Worm (Caenorhabditis elegans) whole organism, late embryonic: ENCODE measurements around the gene twk-23.

Source experiments
- K09A11.1 ChIP-seq: sonication (generic microtip); optimal IDR thresholded peaks from 2 replicates; lab custom pipeline; 2017; ENCODE audit warnings: antibody characterized with exemption, mild to moderate bottlenecking, missing genetic modification characterization, missing compliant biosample characterization; ENCODE audit not compliant: insufficient read depth
- ama-1 ChIP-seq: fragments of 150-350 bp; optimal IDR thresholded peaks from 2 replicates; lab custom pipeline; 2014
- ceh-31 ChIP-seq: sonication (generic microtip); optimal IDR thresholded peaks from 2 replicates; lab custom pipeline; 2016; ENCODE audit warnings: missing genetic modification characterization, missing compliant biosample characterization
- dve-1 ChIP-seq: sonication (generic microtip); optimal IDR thresholded peaks from 2 replicates; lab custom pipeline; 2017; ENCODE audit warnings: antibody characterized with exemption, mild to moderate bottlenecking, missing genetic modification characterization, missing compliant biosample characterization
- ets-4 ChIP-seq: sonication (generic microtip); optimal IDR thresholded peaks from 2 replicates; lab custom pipeline; 2016; ENCODE audit warnings: missing genetic modification characterization, missing compliant biosample characterization
- lin-11 ChIP-seq: fragments of 200-800 bp; sonication (Bioruptor generic); optimal IDR thresholded peaks from 2 replicates; lab custom pipeline; 2018; ENCODE audit warnings: mild to moderate bottlenecking, missing genetic modification characterization, missing compliant biosample characterization
- pha-4 ChIP-seq: fragments of 150-350 bp; optimal IDR thresholded peaks from 2 replicates; lab custom pipeline; 2018; ENCODE audit warnings: missing biosample characterization, missing genetic modification reagents, missing genetic modification characterization
- pqm-1 ChIP-seq: sonication (generic microtip); optimal IDR thresholded peaks from 2 replicates; lab custom pipeline; 2016; ENCODE audit warnings: missing genetic modification characterization, missing compliant biosample characterization
- ref-2 ChIP-seq: sonication (generic microtip); optimal IDR thresholded peaks from 2 replicates; lab custom pipeline; 2016; ENCODE audit warnings: missing genetic modification characterization, missing compliant biosample characterization
- tbx-2 ChIP-seq: sonication (generic microtip); optimal IDR thresholded peaks from 2 replicates; lab custom pipeline; 2016; ENCODE audit warnings: missing genetic modification characterization, missing compliant biosample characterization

DNA sequence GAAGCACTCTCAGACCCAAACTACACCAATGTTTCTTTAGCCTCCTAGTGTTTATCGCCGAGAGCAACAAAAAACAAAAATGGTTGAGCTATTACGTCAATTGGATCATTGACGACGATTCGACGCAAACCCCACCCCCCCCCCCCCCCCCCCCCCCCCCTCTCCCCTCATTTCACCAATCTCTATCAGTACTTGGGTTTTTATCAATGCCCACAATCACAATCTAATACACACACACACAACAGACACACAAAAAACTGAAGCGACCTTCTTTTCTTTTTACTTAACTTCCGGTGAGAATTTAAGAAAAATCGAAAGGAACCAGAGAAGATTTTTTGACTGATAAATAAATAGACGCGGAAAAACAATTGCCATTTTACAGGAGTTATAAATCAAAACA lies 47.9 kb downstream of the twk-23 start:
- no peak for TF ChIP-seq pha-4 (tag; lab: Kevin White, UChicago)
- TF ChIP-seq dve-1: no peak
- no peak for TF ChIP-seq ama-1 (lab: Kevin White, UChicago)
- no peak for TF ChIP-seq ets-4 (tag; lab: Kevin White, UChicago)
- TF ChIP-seq K09A11.1 (tag; lab: Kevin White, UChicago): no peak
- no peak for TF ChIP-seq ceh-31 (tag; lab: Kevin White, UChicago)
- no peak for TF ChIP-seq ref-2
- TF ChIP-seq lin-11 (tag; lab: Kevin White, UChicago): no peak
- no peak for TF ChIP-seq tbx-2
- TF ChIP-seq pqm-1: no peak
